Fruit fly (Drosophila melanogaster) Kc167 (cell line): ENCODE results near the gene Nbr.

Experiments used
- Myc ChIP-seq: fragments of >200 bp; optimal IDR thresholded peaks from 2 replicates; lab custom pipeline; 2017; ENCODE audit warnings: missing external identifiers
- insv ChIP-seq: fragments of >200 bp; optimal IDR thresholded peaks from 3 replicates; lab custom pipeline; 2018; ENCODE audit warnings: missing external identifiers

DNA sequence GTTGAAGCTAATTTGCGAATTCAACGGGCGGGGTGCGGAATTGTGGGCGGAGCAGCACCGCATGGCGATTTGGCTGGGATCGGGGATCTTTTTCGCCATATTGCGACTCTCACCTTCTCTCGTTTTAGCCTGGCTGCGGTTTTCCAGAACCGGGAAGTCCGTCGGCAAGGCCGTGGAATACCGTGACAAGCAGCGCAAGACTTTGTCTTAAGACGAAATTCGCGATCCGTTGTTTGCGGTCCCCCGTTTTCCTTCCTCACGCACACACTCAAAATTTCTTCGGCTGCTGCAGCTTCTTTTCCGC, 16.3 kb upstream of the Nbr start:
- TF ChIP-seq insv (lab: Kevin White, UChicago) (no peak), Myc (lab: Kevin White, UChicago) (no peak)
